Fruit fly (Drosophila melanogaster) Kc167 (cell line): ENCODE data around the gene CG34290.
A peak's percentile ranks its signal among the peaks of the same experiment; 100 is the strongest.

ENCODE experiments used
- Myc ChIP-seq: fragments of >200 bp; optimal IDR thresholded peaks from 2 replicates; lab custom pipeline; 2017; ENCODE audit warnings: missing external identifiers
- Sin3A ChIP-seq: fragments of >200 bp; optimal IDR thresholded peaks from 2 replicates; lab custom pipeline; 2018; ENCODE audit warnings: missing external identifiers
- h ChIP-seq: fragments of >200 bp; optimal IDR thresholded peaks from 3 replicates; lab custom pipeline; 2018; ENCODE audit warnings: missing external identifiers
- insv ChIP-seq: fragments of >200 bp; optimal IDR thresholded peaks from 3 replicates; lab custom pipeline; 2018; ENCODE audit warnings: missing external identifiers
- psq ChIP-seq: fragments of >200 bp; optimal IDR thresholded peaks from 2 replicates; lab custom pipeline; 2017; ENCODE audit warnings: missing external identifiers
- ttk ChIP-seq: sonication (Bioruptor generic); optimal IDR thresholded peaks from 2 replicates; lab custom pipeline; 2017; ENCODE audit warnings: missing external identifiers

The CG34290 gene

dm6 chr3R:24282567-24283324 is 6.9 kb downstream of the CG34290 start:
- no peak for TF ChIP-seq h (lab: Kevin White, UChicago)
- TF ChIP-seq psq (lab: Kevin White, UChicago), result no peak
- TF ChIP-seq insv (lab: Kevin White, UChicago), result no peak
- TF ChIP-seq Sin3A (lab: Kevin White, UChicago), result no peak

DNA sequence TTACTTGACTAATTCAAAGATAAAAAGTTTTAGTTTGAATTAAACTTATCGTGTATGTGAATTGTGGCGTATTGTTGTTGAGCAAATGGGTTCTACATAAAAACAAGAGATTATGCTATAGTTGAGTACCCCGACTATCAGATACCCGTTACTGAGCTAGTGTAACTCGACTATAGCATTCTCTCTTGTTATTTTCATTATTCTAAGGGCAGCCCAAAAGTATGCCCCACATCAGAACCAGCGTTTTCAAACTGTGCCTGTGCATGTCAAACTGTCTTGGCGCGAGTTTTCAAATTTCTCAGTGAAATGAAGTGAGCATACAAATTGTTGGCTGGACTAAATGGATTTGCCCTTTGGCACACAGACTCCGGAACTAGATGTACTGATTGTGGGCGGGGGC is 10.3 kb downstream of the CG34290 start, which contains the start of gene shps:
Gene shps, plus strand, starts transcription at position 282 of the 400 bp plus-strand sequence.
- TF ChIP-seq h (lab: Kevin White, UChicago) (no peak), insv (lab: Kevin White, UChicago) (no peak)

dm6 chr3R:24278738-24279137 is 10.9 kb downstream of the CG34290 start:
- no peak for TF ChIP-seq Sin3A (lab: Kevin White, UChicago)
- TF ChIP-seq ttk (lab: Kevin White, UChicago), result no peak
- TF ChIP-seq h (lab: Kevin White, UChicago), result no peak
- no peak for TF ChIP-seq psq (lab: Kevin White, UChicago)
- no peak for TF ChIP-seq Myc (lab: Kevin White, UChicago)
- TF ChIP-seq insv (lab: Kevin White, UChicago), result no peak

DNA sequence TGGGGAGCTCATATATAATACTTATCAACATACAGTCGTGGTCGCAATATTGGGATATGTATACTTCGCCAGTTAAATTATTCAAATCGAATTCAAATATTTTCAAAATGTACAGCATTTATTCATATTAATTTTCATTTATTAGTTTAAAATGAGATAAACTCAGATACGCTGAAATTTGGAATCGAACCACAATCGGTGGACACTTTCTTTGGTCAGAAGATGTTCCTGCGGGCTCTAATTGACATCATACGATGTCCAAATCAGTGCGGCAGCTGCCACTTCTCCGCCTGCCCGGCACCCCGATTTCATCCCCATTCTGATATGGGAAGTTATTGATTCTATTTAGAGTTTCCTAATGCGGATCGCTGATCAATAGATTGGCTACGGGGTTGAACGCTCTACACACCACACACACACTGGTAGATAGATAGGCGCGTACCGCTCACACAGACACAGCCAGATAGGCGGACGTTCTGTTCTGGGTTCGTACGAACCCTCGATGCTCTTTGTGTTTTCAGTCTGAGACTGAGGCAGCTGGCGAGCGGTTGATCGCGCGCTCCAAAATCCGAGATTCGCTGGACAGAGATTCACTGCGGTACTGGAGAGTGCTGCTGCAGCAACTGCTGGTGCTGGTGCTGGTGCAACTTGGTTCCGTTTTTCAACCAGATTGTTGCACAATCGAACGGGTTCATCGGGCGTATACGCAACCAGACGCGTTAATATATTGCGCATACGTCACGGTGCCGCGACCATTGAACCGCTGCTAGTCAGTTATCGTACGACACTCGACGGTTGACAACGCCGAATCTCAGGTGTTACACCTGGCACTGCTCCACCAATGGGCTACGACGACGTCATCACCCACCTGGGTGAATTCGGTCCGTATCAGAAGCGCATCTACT is 13.3 kb downstream of the CG34290 start, which contains the start of gene Orct:
Gene Orct, plus strand, starts transcription at position 157 of the 905 bp plus-strand sequence.
- TF ChIP-seq Myc (lab: Kevin White, UChicago) (no peak), Sin3A (lab: Kevin White, UChicago) (no peak)

DNA sequence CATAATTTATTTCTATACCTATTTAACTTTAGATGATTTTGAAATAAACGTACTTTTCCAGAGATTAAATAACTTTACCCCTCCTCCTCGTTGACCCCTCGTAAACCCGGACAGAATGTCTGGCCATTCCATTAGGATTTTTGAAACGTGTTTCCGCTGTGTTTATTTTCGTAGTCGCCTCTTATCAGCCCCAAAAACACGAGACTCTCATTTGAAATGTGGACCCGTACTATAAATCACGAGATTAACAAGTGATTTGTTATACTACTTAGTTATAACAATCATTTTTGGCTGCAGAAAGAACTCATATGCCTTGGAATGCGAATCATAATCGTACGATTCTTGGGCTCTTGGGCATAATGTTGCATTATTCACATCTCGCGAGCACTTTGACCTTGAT is 14.2 kb downstream of the CG34290 start:
- TF ChIP-seq Myc (lab: Kevin White, UChicago) (no peak), Sin3A (lab: Kevin White, UChicago) (no peak), ttk (lab: Kevin White, UChicago) (no peak), insv (lab: Kevin White, UChicago) (no peak), h (lab: Kevin White, UChicago) (no peak), psq (lab: Kevin White, UChicago) (no peak)

dm6 chr3R:24274212-24274611 is 15.4 kb downstream of the CG34290 start:
- peak; percentile 99 for TF ChIP-seq ttk (lab: Kevin White, UChicago)
- TF ChIP-seq psq (lab: Kevin White, UChicago), result no peak
- TF ChIP-seq Myc (lab: Kevin White, UChicago), result no peak
- TF ChIP-seq insv (lab: Kevin White, UChicago), result no peak

dm6 chr3R:24272775-24273290 is 16.8 kb downstream of the CG34290 start, which contains the start of gene Orct2:
TSS of gene Orct2 (plus strand) at chr3R:24273029.
- TF ChIP-seq h (lab: Kevin White, UChicago) (no peak), ttk (lab: Kevin White, UChicago) (no peak), Sin3A (lab: Kevin White, UChicago) (no peak), psq (lab: Kevin White, UChicago) (no peak), Myc (lab: Kevin White, UChicago) (no peak), insv (lab: Kevin White, UChicago) (no peak)

dm6 chr3R:24272232-24272631 is 17.4 kb downstream of the CG34290 start:
- TF ChIP-seq ttk (lab: Kevin White, UChicago), result no peak
- TF ChIP-seq psq (lab: Kevin White, UChicago), result no peak
- TF ChIP-seq Myc (lab: Kevin White, UChicago), result no peak
- no peak for TF ChIP-seq h (lab: Kevin White, UChicago)
- TF ChIP-seq Sin3A (lab: Kevin White, UChicago), result no peak
- TF ChIP-seq insv (lab: Kevin White, UChicago), result no peak

DNA sequence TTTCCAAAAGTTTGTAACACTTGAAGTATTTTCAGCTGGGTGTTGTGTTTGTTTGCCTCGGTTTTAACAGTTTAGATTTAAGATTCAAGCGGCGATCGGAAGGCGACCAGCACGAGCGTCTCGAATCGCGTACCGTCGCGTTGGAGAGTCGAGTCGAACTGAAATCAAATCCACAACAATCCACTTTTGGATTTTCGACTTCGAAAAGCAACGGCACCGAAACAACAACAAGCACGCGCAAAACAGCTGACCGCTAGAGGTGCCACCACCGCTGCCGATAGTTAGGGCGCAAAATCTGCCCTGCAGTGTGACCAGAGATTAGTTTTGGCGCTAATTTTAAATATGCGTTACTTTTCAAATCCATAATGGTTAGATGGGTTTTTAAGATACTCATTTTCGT is 18.5 kb downstream of the CG34290 start, which contains the start of gene jar:
Gene jar, minus strand, starts transcription at position 163 of the 400 bp plus-strand sequence.
- TF ChIP-seq ttk (lab: Kevin White, UChicago) (no peak), Myc (lab: Kevin White, UChicago) (no peak), Sin3A (lab: Kevin White, UChicago) (no peak), h (lab: Kevin White, UChicago) (no peak), insv (lab: Kevin White, UChicago) (no peak), psq (lab: Kevin White, UChicago) (no peak)

- no peak for TF ChIP-seq psq (lab: Kevin White, UChicago)
- TF ChIP-seq insv (lab: Kevin White, UChicago), result no peak
- TF ChIP-seq ttk (lab: Kevin White, UChicago), result no peak
Measured at dm6 chr3R:24270578-24270977, 19.0 kb downstream of the CG34290 start.

dm6 chr3R:24270034-24270433 is 19.6 kb downstream of the CG34290 start:
- TF ChIP-seq insv (lab: Kevin White, UChicago) (no peak), Sin3A (lab: Kevin White, UChicago) (no peak), Myc (lab: Kevin White, UChicago) (no peak), psq (lab: Kevin White, UChicago) (no peak), ttk (lab: Kevin White, UChicago) (no peak), h (lab: Kevin White, UChicago) (no peak)
